Worm (Caenorhabditis elegans): ENCODE measurements around the gene vha-5.

DNA sequence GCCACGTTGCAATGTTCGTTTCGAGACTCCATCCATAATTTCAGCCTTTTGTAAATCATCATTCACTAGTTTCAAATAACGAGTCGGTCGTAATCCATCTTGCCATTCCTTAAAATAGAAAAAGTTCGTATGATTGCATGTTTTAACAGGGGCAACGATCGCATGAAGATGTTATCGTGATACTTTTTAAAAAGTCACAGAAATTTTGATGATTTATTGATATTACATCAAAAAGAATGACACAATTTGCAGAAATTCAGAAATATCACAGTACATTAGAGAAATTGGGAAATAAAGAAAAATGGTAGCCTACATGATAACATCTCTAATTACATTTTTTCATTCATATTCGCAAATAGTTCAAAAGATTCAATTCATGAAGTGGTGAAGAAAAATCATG is 30.4 kb upstream of the vha-5 start:
- no peak for TF ChIP-seq nfya-2 (GFP tag; IDR thresholded peaks at IDR 0.05)
- no peak for TF ChIP-seq F23B12.7 (tag; optimal IDR thresholded peaks at IDR 0.05; ENCODE audit: insufficient read depth)

Data from whole organism, young adult.